Worm (Caenorhabditis elegans) whole organism, mixed stage, embryonic: ENCODE results near the gene F10E9.10.

Experiments used
- blmp-1 ChIP-seq: fragments of 150-350 bp; optimal IDR thresholded peaks from 2 replicates; lab custom pipeline; 2014; ENCODE audit warnings: missing biosample characterization, missing genetic modification characterization
- elt-3 ChIP-seq: fragments of 150-350 bp; optimal IDR thresholded peaks from 2 replicates; lab custom pipeline; 2014; ENCODE audit warnings: missing biosample characterization, missing genetic modification characterization
- hlh-1 ChIP-seq: fragments of 150-350 bp; optimal IDR thresholded peaks from 2 replicates; lab custom pipeline; 2014; ENCODE audit warnings: missing biosample characterization, missing genetic modification reagents, missing genetic modification characterization
- lin-13 ChIP-seq: fragments of 150-350 bp; optimal IDR thresholded peaks from 2 replicates; lab custom pipeline; 2014; ENCODE audit warnings: missing biosample characterization, missing genetic modification characterization
- lin-32 ChIP-seq: fragments of 200-800 bp; sonication (Bioruptor generic); optimal IDR thresholded peaks from 2 replicates; lab custom pipeline; 2018; ENCODE audit warnings: mild to moderate bottlenecking, missing genetic modification characterization, missing compliant biosample characterization
- mab-5 ChIP-seq: fragments of 150-350 bp; optimal IDR thresholded peaks from 2 replicates; lab custom pipeline; 2014; ENCODE audit warnings: missing biosample characterization, missing genetic modification characterization
- nhr-28 ChIP-seq: fragments of 150-350 bp; optimal IDR thresholded peaks from 2 replicates; lab custom pipeline; 2014; ENCODE audit warnings: missing biosample characterization, missing genetic modification characterization
- sem-2 ChIP-seq: fragments of 200-800 bp; sonication (Bioruptor generic); optimal IDR thresholded peaks from 2 replicates; lab custom pipeline; 2018; ENCODE audit warnings: mild to moderate bottlenecking, missing genetic modification characterization, missing compliant biosample characterization
- unc-62 ChIP-seq: fragments of 150-350 bp; optimal IDR thresholded peaks from 2 replicates; lab custom pipeline; 2014; ENCODE audit warnings: missing biosample characterization, missing genetic modification reagents, missing genetic modification characterization
- ztf-11 ChIP-seq: fragments of 150-350 bp; optimal IDR thresholded peaks from 2 replicates; lab custom pipeline; 2014; ENCODE audit warnings: missing biosample characterization, missing genetic modification characterization

DNA sequence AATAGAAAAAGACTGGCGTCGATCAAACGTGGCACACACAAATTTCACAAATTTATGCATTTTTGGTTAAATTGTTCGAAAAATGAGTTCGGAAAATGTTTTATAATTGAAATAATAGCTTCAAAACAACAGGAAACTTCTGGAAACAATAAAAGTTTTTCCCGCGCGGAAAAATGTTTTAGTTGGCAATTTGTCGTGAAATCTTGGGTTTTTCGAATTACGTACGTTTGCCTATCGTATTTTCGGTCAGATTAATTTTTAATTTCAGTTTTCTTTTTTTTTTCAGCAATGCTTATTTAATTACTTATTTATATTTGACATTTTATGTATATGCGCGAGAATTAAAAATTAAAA is 35.4 kb upstream of the F10E9.10 start:
- TF ChIP-seq lin-13 = no peak
- no peak for TF ChIP-seq hlh-1 (tag; lab: Kevin White, UChicago)
- TF ChIP-seq elt-3 (tag; lab: Kevin White, UChicago) = no peak
- TF ChIP-seq blmp-1 (tag; lab: Kevin White, UChicago) = no peak
- no peak for TF ChIP-seq unc-62
- TF ChIP-seq mab-5 = no peak
- no peak for TF ChIP-seq lin-32 (GFP tag; lab: Kevin White, UChicago)
- TF ChIP-seq nhr-28 = no peak
- TF ChIP-seq ztf-11 (tag; lab: Kevin White, UChicago) = no peak
- TF ChIP-seq sem-2 = no peak
